Worm (Caenorhabditis elegans): ENCODE results near the gene sysm-1.

sysm-1 gene

DNA sequence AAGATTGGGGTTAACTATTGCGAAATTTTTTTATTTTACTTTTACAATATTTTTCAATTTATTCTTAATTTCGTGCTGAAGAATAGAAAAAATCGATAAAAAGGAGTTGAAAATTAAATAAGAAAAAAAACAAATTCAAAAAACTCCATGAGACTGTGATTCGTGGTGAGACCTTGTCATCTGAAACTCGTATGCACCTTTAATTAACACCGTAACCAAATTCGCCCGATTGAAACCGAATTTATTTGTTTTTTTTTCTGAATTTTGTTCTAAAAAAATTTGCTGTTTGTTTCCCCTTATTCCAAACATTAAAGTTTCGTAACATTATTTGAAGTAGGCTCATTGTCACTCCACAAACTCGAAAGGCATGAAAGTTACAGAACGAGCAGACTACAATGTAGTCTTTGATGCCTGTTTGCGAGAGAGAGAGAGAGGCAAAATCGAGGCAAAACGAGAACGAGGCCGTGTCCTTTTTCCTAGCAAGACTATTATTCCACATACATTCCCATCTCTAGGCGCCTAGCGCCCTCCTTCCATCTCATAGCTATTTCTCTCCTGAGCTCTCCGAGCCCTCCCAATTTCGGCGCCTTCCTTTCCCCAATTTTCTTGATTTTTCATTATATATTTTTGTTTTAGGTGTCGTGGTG is 26.0 kb upstream of the sysm-1 start, which contains the start of gene T24H10.4 (continued):
- TF ChIP-seq hlh-12 (tag; optimal IDR thresholded peaks at IDR 0.05): no peak

DNA sequence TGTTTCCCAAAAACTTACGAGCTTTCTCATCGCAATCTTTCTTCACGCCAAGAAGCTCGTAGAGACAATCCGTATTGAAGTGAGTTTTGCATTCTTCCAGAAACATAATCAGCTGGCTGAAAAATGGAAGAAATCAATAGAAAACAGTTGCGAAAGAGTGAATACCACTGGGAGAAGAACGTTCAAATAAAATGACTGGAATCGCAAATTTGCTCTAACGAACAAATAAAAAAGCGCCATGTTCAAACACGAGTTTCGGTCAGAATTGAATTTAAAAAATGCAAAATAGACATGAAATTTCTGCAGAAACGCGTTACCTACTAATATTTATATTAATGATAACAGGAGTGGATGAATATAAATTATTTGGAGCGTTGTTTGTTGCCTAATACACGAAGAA is 25.4 kb upstream of the sysm-1 start, which contains the start of gene dnj-23:
Gene dnj-23, minus strand, starts transcription at position 158 of the 400 bp plus-strand sequence.
- TF ChIP-seq mcd-1 (GFP tag; IDR thresholded peaks at IDR 0.05): no peak
- peak; percentile 6 for TF ChIP-seq lin-54 (GFP tag; optimal IDR thresholded peaks at IDR 0.05)
- no peak for TF ChIP-seq Y79H2A.3 (GFP tag; conservative IDR thresholded peaks at IDR 0.05)
- no peak for TF ChIP-seq unc-62 (GFP tag; optimal IDR thresholded peaks at IDR 0.05)
- TF ChIP-seq lin-35 (GFP tag; optimal IDR thresholded peaks at IDR 0.05): peak in 1 of 3 experiments; percentile 38
- TF ChIP-seq cebp-1 (GFP tag; IDR thresholded peaks at IDR 0.05): peak; percentile 51; the same call in 1 of the 2 replicates
- TF ChIP-seq cebp-1 (tag; optimal IDR thresholded peaks at IDR 0.05): peak; percentile 69
- no peak for TF ChIP-seq madf-6 (GFP tag; IDR thresholded peaks at IDR 0.05)
- peak; percentile 53 for TF ChIP-seq efl-1 (GFP tag; optimal IDR thresholded peaks at IDR 0.05)
- TF ChIP-seq hsf-1 (GFP tag; IDR thresholded peaks at IDR 0.05): no peak
- TF ChIP-seq ztf-3 (GFP tag; optimal IDR thresholded peaks at IDR 0.05): no peak
- TF ChIP-seq attf-6 (GFP tag; IDR thresholded peaks at IDR 0.05): no peak
- no peak for TF ChIP-seq ceh-79 (tag; optimal IDR thresholded peaks at IDR 0.05)
- no peak for TF ChIP-seq zfh-2 (GFP tag; conservative IDR thresholded peaks at IDR 0.05)
- TF ChIP-seq ceh-27 (GFP tag; optimal IDR thresholded peaks at IDR 0.05): no peak
- no peak for TF ChIP-seq F57A8.1 (GFP tag; optimal IDR thresholded peaks at IDR 0.05)
- no peak for TF ChIP-seq hlh-12 (tag; optimal IDR thresholded peaks at IDR 0.05)
- no peak for TF ChIP-seq snpc-3.4 (tag; optimal IDR thresholded peaks at IDR 0.05)
- TF ChIP-seq ztf-18 (tag; optimal IDR thresholded peaks at IDR 0.05): no peak
- TF ChIP-seq him-1 (tag; optimal IDR thresholded peaks at IDR 0.05): no peak
- TF ChIP-seq let-607 (tag; optimal IDR thresholded peaks at IDR 0.05): no peak
- TF ChIP-seq K11D2.4 (GFP tag; IDR thresholded peaks at IDR 0.05): no peak
- peak; percentile 5 for TF ChIP-seq pha-4 (tag; optimal IDR thresholded peaks at IDR 0.05)
- TF ChIP-seq B0035.1 (tag; optimal IDR thresholded peaks at IDR 0.05): no peak
- no peak for TF ChIP-seq lag-1 (GFP tag; IDR thresholded peaks at IDR 0.05)
- no peak for TF ChIP-seq F49E8.2 (tag; optimal IDR thresholded peaks at IDR 0.05; ENCODE audit: insufficient read depth)
- TF ChIP-seq K12H6.12 (tag; optimal IDR thresholded peaks at IDR 0.05): no peak
- TF ChIP-seq chd-7 (tag; optimal IDR thresholded peaks at IDR 0.05): no peak
- TF ChIP-seq D2030.7 (GFP tag; IDR thresholded peaks at IDR 0.05): no peak
- no peak for TF ChIP-seq attf-5 (GFP tag; optimal IDR thresholded peaks at IDR 0.05)
- TF ChIP-seq athp-1 (tag; optimal IDR thresholded peaks at IDR 0.05): no peak
- TF ChIP-seq unc-130 (GFP tag; optimal IDR thresholded peaks at IDR 0.05): no peak
- TF ChIP-seq sea-2 (GFP tag; IDR thresholded peaks at IDR 0.05): no peak
- TF ChIP-seq hmg-20 (GFP tag; IDR thresholded peaks at IDR 0.05): no peak

DNA sequence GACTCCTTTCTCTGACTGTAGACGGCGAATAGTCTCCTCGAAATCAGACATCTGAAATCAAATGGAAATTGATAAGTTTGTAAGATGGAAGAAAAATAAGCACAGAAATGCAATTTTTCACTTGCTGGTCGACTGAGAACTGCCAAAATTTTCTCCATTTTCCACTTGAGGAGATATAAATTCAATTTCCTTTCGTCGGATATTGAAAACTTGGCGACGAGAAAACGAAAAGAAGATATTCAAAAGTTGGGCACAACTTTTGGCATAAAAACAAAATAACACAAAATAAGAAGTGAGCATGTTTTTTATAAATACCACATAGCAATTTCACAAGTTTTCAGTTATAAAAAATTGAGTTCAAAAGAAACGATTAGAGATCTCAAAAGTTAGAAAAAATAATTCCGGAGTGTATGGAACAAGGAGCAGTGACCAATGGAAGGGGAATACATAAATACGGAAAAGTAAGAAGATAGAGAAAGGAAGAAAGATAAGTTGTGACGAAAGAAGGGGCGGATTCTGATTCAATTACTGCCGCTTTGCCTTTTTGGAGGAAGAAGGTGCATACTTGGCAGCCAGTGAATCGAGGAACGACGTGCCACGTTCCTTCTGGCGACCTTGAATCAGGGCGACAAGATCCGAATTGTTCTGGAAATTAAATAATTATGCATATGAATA is 24.2 kb upstream of the sysm-1 start, which contains the start of gene dyrb-1:
Gene dyrb-1, minus strand, starts transcription at position 51 of the 675 bp plus-strand sequence.
- TF ChIP-seq aptf-2 (GFP tag; conservative IDR thresholded peaks at IDR 0.05): no peak
- TF ChIP-seq F57A8.1 (GFP tag; optimal IDR thresholded peaks at IDR 0.05): no peak
- no peak for TF ChIP-seq nhr-80 (tag; optimal IDR thresholded peaks at IDR 0.05)
- no peak for TF ChIP-seq attf-6 (GFP tag; IDR thresholded peaks at IDR 0.05)
- TF ChIP-seq pbrm-1 (GFP tag; IDR thresholded peaks at IDR 0.05): no peak
- no peak for TF ChIP-seq sea-2 (GFP tag; IDR thresholded peaks at IDR 0.05)
- TF ChIP-seq ceh-79 (tag; optimal IDR thresholded peaks at IDR 0.05): no peak
- no peak for TF ChIP-seq attf-3 (GFP tag; conservative IDR thresholded peaks at IDR 0.05)
- TF ChIP-seq Y53G8AR.9 (GFP tag; conservative IDR thresholded peaks at IDR 0.05): no peak
- no peak for TF ChIP-seq F37B4.10 (GFP tag; IDR thresholded peaks at IDR 0.05)
- no peak for TF ChIP-seq ets-4 (GFP tag; optimal IDR thresholded peaks at IDR 0.05)
- no peak for TF ChIP-seq snpc-1.1 (tag; optimal IDR thresholded peaks at IDR 0.05; ENCODE audit: insufficient read depth)
- TF ChIP-seq hrde-1 (tag; optimal IDR thresholded peaks at IDR 0.05; ENCODE audit: borderline replicate concordance): no peak
- no peak for TF ChIP-seq efl-1 (GFP tag; optimal IDR thresholded peaks at IDR 0.05)
- TF ChIP-seq madf-6 (GFP tag; IDR thresholded peaks at IDR 0.05): no peak
- TF ChIP-seq ceh-40 (GFP tag; IDR thresholded peaks at IDR 0.05): no peak
- no peak for TF ChIP-seq madf-10 (tag; optimal IDR thresholded peaks at IDR 0.05)
